Fruit fly (Drosophila melanogaster): ENCODE results near the gene CG42523.

CG42523 gene

DNA sequence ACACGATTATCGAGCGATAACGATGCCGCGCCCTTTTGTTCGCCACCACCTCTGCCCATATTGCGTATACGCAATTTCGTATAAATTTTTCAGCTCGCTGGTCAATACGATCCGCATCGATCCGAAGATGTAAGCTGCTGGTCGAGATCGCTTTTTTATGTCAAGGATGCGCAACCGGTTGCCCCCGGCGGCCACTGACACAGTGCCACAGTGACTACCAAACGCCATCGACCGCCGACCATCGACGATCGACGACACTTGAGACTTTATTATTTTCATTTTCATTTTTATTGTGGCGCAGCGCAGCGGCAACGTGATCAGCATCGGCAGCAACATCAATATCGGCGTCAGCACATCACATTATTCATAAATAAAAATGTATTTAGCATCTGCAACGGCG, 37.3 kb downstream of the CG42523 start (continued):
- TF ChIP-seq CG11456 (GFP tag; IDR thresholded peaks at IDR 0.05): peak; percentile 4; the same call in 1 of the 3 replicates
- TF ChIP-seq CG9797 (GFP tag; optimal IDR thresholded peaks at IDR 0.05): no peak
- no peak for TF ChIP-seq ttk (GFP tag; IDR thresholded peaks at IDR 0.05)

dm6 chr2L:4801705-4802216, 39.1 kb downstream of the CG42523 start, which contains the start of gene slf:
Gene slf, minus strand, starts transcription at chr2L:4801923.
- TF ChIP-seq Ets97D (GFP tag; optimal IDR thresholded peaks at IDR 0.05) (no peak), lilli (GFP tag; optimal IDR thresholded peaks at IDR 0.05) (peak; percentile 17), HLH3B (GFP tag; IDR thresholded peaks at IDR 0.05) (no peak), CG13287 (GFP tag; IDR thresholded peaks at IDR 0.05; ENCODE audit: partially characterized antibody) (no peak), inv (GFP tag; IDR thresholded peaks at IDR 0.05; ENCODE audit: partially characterized antibody) (peak; percentile 10; the same call in 1 of the 2 replicates), CG9437 (GFP tag; optimal IDR thresholded peaks at IDR 0.05) (no peak), Med (GFP tag) (peak; percentile 82), Dbx (GFP tag; IDR thresholded peaks at IDR 0.05) (0 out of 3 replicates have a peak, but pooled peaks have one; percentile 7), chinmo (GFP tag; IDR thresholded peaks at IDR 0.05; ENCODE audit: partially characterized antibody) (peak; percentile 93), Adf1 (GFP tag; IDR thresholded peaks at IDR 0.05) (peak; percentile 92), CG9797 (GFP tag; optimal IDR thresholded peaks at IDR 0.05) (no peak), CG13894 (tag; optimal IDR thresholded peaks at IDR 0.05) (peak; percentile 84), Blimp-1 (GFP tag; optimal IDR thresholded peaks at IDR 0.05) (peak; percentile 93), CG7928 (GFP tag; optimal IDR thresholded peaks at IDR 0.05) (no peak), ci (GFP tag; IDR thresholded peaks at IDR 0.05) (0 out of 3 replicates have a peak, but pooled peaks have one; percentile 22), vvl (GFP tag; IDR thresholded peaks at IDR 0.05) (0 out of 2 replicates have a peak, but pooled peaks have one; percentile 16), phol (tag; optimal IDR thresholded peaks at IDR 0.05) (no peak), ftz-f1 (GFP tag; optimal IDR thresholded peaks at IDR 0.05) (peak; percentile 1), Optix (GFP tag; IDR thresholded peaks at IDR 0.05) (no peak), ato (GFP tag; IDR thresholded peaks at IDR 0.05; ENCODE audit: partially characterized antibody) (no peak), CG9932 (GFP tag; IDR thresholded peaks at IDR 0.05) (no peak), Jarid2 (GFP tag; optimal IDR thresholded peaks at IDR 0.05) (peak; percentile 18), tll (GFP tag; optimal IDR thresholded peaks at IDR 0.05) (no peak)

DNA sequence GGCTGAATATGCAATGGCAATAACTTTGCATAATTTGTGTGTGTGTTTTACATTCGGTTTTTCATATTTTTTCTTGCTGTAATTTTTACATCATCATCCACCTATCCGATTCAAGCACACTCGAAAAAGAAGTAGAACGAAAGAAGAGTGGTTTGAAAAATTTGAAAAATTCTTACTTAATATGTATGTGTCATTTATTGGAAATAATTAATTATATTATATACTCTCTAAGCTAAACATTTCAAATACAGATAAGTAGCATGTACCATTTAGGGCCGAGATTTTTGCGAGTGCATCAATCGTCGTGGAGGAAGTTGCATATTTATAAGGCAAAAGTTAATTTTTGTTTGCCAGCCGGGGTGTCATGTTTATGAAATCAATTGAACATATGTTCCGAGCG, 43.4 kb downstream of the CG42523 start:
- TF ChIP-seq CG13424 (tag; optimal IDR thresholded peaks at IDR 0.05) (peak; percentile 9), CG9215 (GFP tag; IDR thresholded peaks at IDR 0.05) (no peak), dysf (GFP tag; IDR thresholded peaks at IDR 0.05) (peak; percentile 56; the same call in 2 of the 3 replicates), row (GFP tag; IDR thresholded peaks at IDR 0.05) (peak; percentile 45; the same call in 2 of the 3 replicates), CG1233 (GFP tag; optimal IDR thresholded peaks at IDR 0.05) (no peak), sim (GFP tag; IDR thresholded peaks at IDR 0.05) (no peak), Hr3 (GFP tag; optimal IDR thresholded peaks at IDR 0.05) (no peak), fd3F (GFP tag; optimal IDR thresholded peaks at IDR 0.05) (peak; percentile 20), stc (GFP tag; IDR thresholded peaks at IDR 0.05) (peak; percentile 12; the same call in 1 of the 2 replicates), Ada2b (GFP tag; IDR thresholded peaks at IDR 0.05) (peak; percentile 60; the same call in 1 of the 2 replicates), slbo (GFP tag; IDR thresholded peaks at IDR 0.05) (peak; percentile 15; the same call in 1 of the 2 replicates), tgo (GFP tag; IDR thresholded peaks at IDR 0.05) (peak; percentile 64; the same call in 2 of the 3 replicates), E2f2 (GFP tag; IDR thresholded peaks at IDR 0.05) (peak; percentile 12; the same call in 1 of the 2 replicates), CG15269 (tag; optimal IDR thresholded peaks at IDR 0.05) (peak; percentile 49), CG30403 (GFP tag; optimal IDR thresholded peaks at IDR 0.05) (peak; percentile 14), ase (GFP tag; IDR thresholded peaks at IDR 0.05) (no peak), unpg (GFP tag; optimal IDR thresholded peaks at IDR 0.05) (peak; percentile 53), CG11695 (GFP tag; IDR thresholded peaks at IDR 0.05) (peak; percentile 43; the same call in 1 of the 3 replicates), CG15514 (GFP tag; optimal IDR thresholded peaks at IDR 0.05) (no peak), seq (GFP tag; IDR thresholded peaks at IDR 0.05) (0 out of 2 replicates have a peak, but pooled peaks have one; percentile 27), H2.0 (GFP tag; IDR thresholded peaks at IDR 0.05) (peak; percentile 28; the same call in 1 of the 2 replicates), Stat92E (GFP tag; optimal IDR thresholded peaks at IDR 0.05) (no peak), p53 (GFP tag; optimal IDR thresholded peaks at IDR 0.05) (no peak)

All from whole organism, embryonic.